Worm (Caenorhabditis elegans) whole organism, early embryonic: ENCODE measurements around the gene svh-11.

Experiments used
- B0310.2 ChIP-seq: sonication (generic microtip); optimal IDR thresholded peaks from 2 replicates; lab custom pipeline; 2016; ENCODE audit warnings: mild to moderate bottlenecking, missing genetic modification characterization, missing compliant biosample characterization
- F13C5.2 ChIP-seq: sonication (generic microtip); optimal IDR thresholded peaks from 2 replicates; lab custom pipeline; 2017; ENCODE audit warnings: mild to moderate bottlenecking, missing genetic modification characterization, inconsistent platforms, missing compliant biosample characterization
- aly-1 ChIP-seq: sonication (generic microtip); optimal IDR thresholded peaks from 2 replicates; lab custom pipeline; 2016; ENCODE audit warnings: missing genetic modification characterization, missing compliant biosample characterization
- ama-1 ChIP-seq: fragments of 150-350 bp; optimal IDR thresholded peaks from 2 replicates; lab custom pipeline; 2014
- ceh-13 ChIP-seq: fragments of 200-800 bp; sonication (Bioruptor generic); optimal IDR thresholded peaks from 2 replicates; lab custom pipeline; 2018; ENCODE audit warnings: mild to moderate bottlenecking, missing genetic modification characterization, missing compliant biosample characterization
- ceh-36 ChIP-seq: sonication (generic microtip); optimal IDR thresholded peaks from 2 replicates; lab custom pipeline; 2016; ENCODE audit warnings: missing genetic modification characterization, inconsistent platforms, missing compliant biosample characterization
- ets-7 ChIP-seq: sonication (generic microtip); optimal IDR thresholded peaks from 2 replicates; lab custom pipeline; 2016; ENCODE audit warnings: missing genotype, missing genetic modification characterization, missing compliant biosample characterization
- flt-1 ChIP-seq: fragments of 200-800 bp; sonication (Bioruptor generic); IDR thresholded peaks from 2 replicates; pipeline ENCODE4 v1.3.6; 2022; ENCODE audit warnings: missing genetic modification characterization, missing compliant biosample characterization
- hmbx-1 ChIP-seq: sonication (generic microtip); optimal IDR thresholded peaks from 2 replicates; lab custom pipeline; 2016; ENCODE audit warnings: mild to moderate bottlenecking, missing genetic modification characterization, missing compliant biosample characterization
- hmg-4 ChIP-seq: fragments of 200-800 bp; sonication (Bioruptor generic); optimal IDR thresholded peaks from 2 replicates; lab custom pipeline; 2018; ENCODE audit warnings: mild to moderate bottlenecking, missing genetic modification characterization, missing compliant biosample characterization
- sea-1 ChIP-seq: fragments of 200-800 bp; sonication (Bioruptor generic); conservative IDR thresholded peaks from 2 replicates; pipeline ENCODE4 v1.3.6; 2022; ENCODE audit warnings: missing genetic modification characterization, missing compliant biosample characterization
- tbx-37 ChIP-seq: fragments of 200-800 bp; sonication (Bioruptor generic); conservative IDR thresholded peaks from 2 replicates; pipeline ENCODE4 v1.3.6; 2022; ENCODE audit warnings: missing genetic modification reagents, missing genetic modification characterization, missing compliant biosample characterization

DNA sequence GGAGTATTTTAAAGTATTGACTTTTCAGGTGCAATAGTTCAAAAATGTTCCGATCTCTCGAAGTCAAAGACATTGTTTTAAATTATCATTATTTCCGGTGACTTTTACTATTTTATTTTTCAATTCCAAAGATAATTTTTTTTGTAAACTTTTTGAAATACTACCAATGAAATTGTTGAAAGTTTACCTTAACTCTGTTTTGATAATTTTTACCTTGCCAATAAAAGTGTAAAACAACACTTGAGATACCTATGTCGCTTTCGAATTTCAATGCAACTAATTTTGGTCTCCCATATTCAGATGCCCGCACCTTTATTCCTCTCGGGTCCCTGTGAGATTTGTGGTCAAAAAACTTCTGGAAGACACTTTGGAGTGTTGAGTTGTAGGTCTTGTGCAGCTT, 18.2 kb downstream of the svh-11 start, which contains the start of gene nhr-103:
- TF ChIP-seq flt-1 (no peak), tbx-37 (no peak), B0310.2 (tag; lab: Kevin White, UChicago) (no peak), ama-1 (no peak), F13C5.2 (tag; lab: Kevin White, UChicago) (no peak), ceh-36 (no peak), hmg-4 (GFP tag; lab: Kevin White, UChicago) (no peak), aly-1 (tag; lab: Kevin White, UChicago) (no peak), ceh-13 (GFP tag; lab: Kevin White, UChicago) (no peak), ets-7 (tag; lab: Kevin White, UChicago) (no peak), hmbx-1 (no peak), sea-1 (no peak)
